Fruit fly (Drosophila melanogaster) whole organism, adult: ENCODE data around the gene CG10674.

ENCODE experiments used
- CG14711 ChIP-seq: fragments of 200-800 bp; sonication (Bioruptor generic); optimal IDR thresholded peaks from 2 replicates; lab custom pipeline; 2018; ENCODE audit warnings: missing biosample characterization, mild to moderate bottlenecking, missing genetic modification characterization, moderate library complexity
- CG1620 ChIP-seq: fragments of 200-800 bp; sonication (Bioruptor generic); optimal IDR thresholded peaks from 2 replicates; lab custom pipeline; 2016; ENCODE audit warnings: missing biosample characterization, missing genetic modification characterization
- CG5204 ChIP-seq: fragments of 200-800 bp; sonication (Bioruptor generic); optimal IDR thresholded peaks from 2 replicates; lab custom pipeline; 2016; ENCODE audit warnings: missing biosample characterization, missing genetic modification characterization
- CG7101 ChIP-seq: fragments of 200-800 bp; sonication (Bioruptor generic); optimal IDR thresholded peaks from 2 replicates; lab custom pipeline; 2018; ENCODE audit warnings: missing biosample characterization, mild to moderate bottlenecking, missing genetic modification characterization, moderate library complexity
- Clk ChIP-seq: fragments of 200-800 bp; sonication (Bioruptor generic); optimal IDR thresholded peaks from 2 replicates; lab custom pipeline; 2017; ENCODE audit warnings: missing biosample characterization, missing genetic modification characterization
- bab1 ChIP-seq: fragments of 200-800 bp; sonication (Bioruptor generic); optimal IDR thresholded peaks from 3 replicates; lab custom pipeline; 2019; ENCODE audit warnings: missing biosample characterization, mild to moderate bottlenecking, missing genetic modification characterization, moderate library complexity
- cnc ChIP-seq, 2 experiments: fragments of >200 bp; optimal IDR thresholded peaks; 2 replicates each; lab custom pipeline; 2017
- tj ChIP-seq: fragments of 200-800 bp; sonication (Bioruptor generic); optimal IDR thresholded peaks from 3 replicates; lab custom pipeline; 2017; ENCODE audit warnings: missing biosample characterization, mild to moderate bottlenecking, missing genetic modification characterization, moderate library complexity

- no peak for TF ChIP-seq bab1 (GFP tag; lab: Kevin White, UChicago)
- TF ChIP-seq cnc (optimal IDR thresholded peaks at IDR 0.05; lab: Kevin White, UChicago): no peak
- no peak for TF ChIP-seq CG5204 (GFP tag; lab: Kevin White, UChicago)
- no peak for TF ChIP-seq CG1620
- TF ChIP-seq CG14711 (tag; lab: Kevin White, UChicago): no peak
- TF ChIP-seq CG7101: no peak
- TF ChIP-seq tj (GFP tag; lab: Kevin White, UChicago): no peak
- TF ChIP-seq Clk: no peak
These were observed 5.6 kb downstream of the CG10674 start for dm6 chr3L:5130508-5130907.
